Worm (Caenorhabditis elegans) whole organism, young adult: ENCODE measurements around the gene T23E1.3.

Experiments used
- B0035.1 ChIP-seq: sonication (generic microtip); optimal IDR thresholded peaks from 2 replicates; lab custom pipeline; 2016; ENCODE audit warnings: missing genetic modification characterization, mild to moderate bottlenecking, missing compliant biosample characterization, missing genotype, missing genetic modification reagents
- B0261.1 ChIP-seq: sonication (generic microtip); optimal IDR thresholded peaks from 2 replicates; lab custom pipeline; 2016; ENCODE audit warnings: mild to moderate bottlenecking, missing genetic modification characterization, moderate library complexity, missing compliant biosample characterization
- C17E4.6 ChIP-seq: fragments of 200-800 bp; sonication (Bioruptor generic); IDR thresholded peaks from 2 replicates; pipeline ENCODE4 v1.3.6; 2022; ENCODE audit warnings: missing genetic modification reagents, missing genetic modification characterization, missing compliant biosample characterization
- F23B12.7 ChIP-seq: sonication (generic microtip); optimal IDR thresholded peaks from 2 replicates; lab custom pipeline; 2017; ENCODE audit warnings: missing genetic modification characterization, mild to moderate bottlenecking, missing compliant biosample characterization, antibody characterized with exemption, moderate library complexity; ENCODE audit not compliant: insufficient read depth
- F33H1.4 ChIP-seq: fragments of 200-800 bp; sonication (Bioruptor generic); IDR thresholded peaks from 2 replicates; pipeline ENCODE4 v1.3.6; 2022; ENCODE audit warnings: missing genetic modification reagents, missing genetic modification characterization, missing compliant biosample characterization
- F37B4.10 ChIP-seq: fragments of 200-800 bp; sonication (Bioruptor generic); IDR thresholded peaks from 2 replicates; pipeline ENCODE4 v1.3.6; 2022; ENCODE audit warnings: missing genetic modification characterization, missing compliant biosample characterization
- F39B2.1 ChIP-seq: fragments of 200-800 bp; sonication (Bioruptor generic); IDR thresholded peaks from 2 replicates; pipeline ENCODE4 v1.3.6; 2022; ENCODE audit warnings: missing genetic modification reagents, missing genetic modification characterization, missing compliant biosample characterization
- F49E8.2 ChIP-seq: sonication (generic microtip); optimal IDR thresholded peaks from 3 replicates; lab custom pipeline; 2017; ENCODE audit warnings: missing genetic modification characterization, mild to moderate bottlenecking, missing compliant biosample characterization, antibody characterized with exemption, moderate library complexity; ENCODE audit not compliant: insufficient read depth
- F55B11.4 ChIP-seq: sonication (generic microtip); optimal IDR thresholded peaks from 2 replicates; lab custom pipeline; 2016; ENCODE audit warnings: missing compliant biosample characterization, missing genetic modification characterization, borderline replicate concordance; ENCODE audit not compliant: insufficient read depth
- K11D2.4 ChIP-seq: fragments of 200-800 bp; sonication (Bioruptor generic); IDR thresholded peaks from 2 replicates; pipeline ENCODE4 v1.3.6; 2022; ENCODE audit warnings: missing genetic modification reagents, missing genetic modification characterization, missing compliant biosample characterization
- T07F8.4 ChIP-seq: sonication (generic microtip); optimal IDR thresholded peaks from 2 replicates; lab custom pipeline; 2016; ENCODE audit warnings: mild to moderate bottlenecking, missing genetic modification characterization, moderate library complexity, missing compliant biosample characterization
- Y56A3A.18 ChIP-seq: fragments of 200-800 bp; sonication (Bioruptor generic); IDR thresholded peaks from 2 replicates; pipeline ENCODE4 v1.3.6; 2022; ENCODE audit warnings: missing genetic modification reagents, missing genetic modification characterization, missing compliant biosample characterization
- Y67H2A.10 ChIP-seq: fragments of 200-800 bp; sonication (Bioruptor generic); conservative IDR thresholded peaks from 2 replicates; pipeline ENCODE4 v1.3.6; 2022; ENCODE audit warnings: missing genetic modification reagents, missing genetic modification characterization, missing compliant biosample characterization
- Y79H2A.3 ChIP-seq: fragments of 200-800 bp; sonication (Bioruptor generic); conservative IDR thresholded peaks from 2 replicates; pipeline ENCODE4 v1.3.6; 2022; ENCODE audit warnings: missing genetic modification reagents, missing genetic modification characterization, missing compliant biosample characterization
- Y95B8A.8 ChIP-seq: fragments of 200-800 bp; sonication (Bioruptor generic); IDR thresholded peaks from 2 replicates; pipeline ENCODE4 v1.3.6; 2022; ENCODE audit warnings: missing genetic modification reagents, missing genetic modification characterization, missing compliant biosample characterization
- attf-3 ChIP-seq: fragments of 200-800 bp; sonication (Bioruptor generic); conservative IDR thresholded peaks from 2 replicates; pipeline ENCODE4 v1.3.6; 2022; ENCODE audit warnings: missing genetic modification reagents, missing genetic modification characterization, missing compliant biosample characterization
- bed-1 ChIP-seq: fragments of 200-800 bp; sonication (Bioruptor generic); IDR thresholded peaks from 2 replicates; pipeline ENCODE4 v1.3.6; 2022; ENCODE audit warnings: missing genetic modification reagents, missing genetic modification characterization, missing compliant biosample characterization
- ceh-27 ChIP-seq: fragments of 200-800 bp; sonication (Bioruptor generic); optimal IDR thresholded peaks from 2 replicates; lab custom pipeline; 2018; ENCODE audit warnings: mild to moderate bottlenecking, missing genetic modification characterization, moderate library complexity, missing compliant biosample characterization
- ceh-40 ChIP-seq: fragments of 200-800 bp; sonication (Bioruptor generic); IDR thresholded peaks from 2 replicates; pipeline ENCODE4 v1.3.6; 2022; ENCODE audit warnings: missing genetic modification characterization, missing compliant biosample characterization
- ceh-58 ChIP-seq: fragments of 200-800 bp; sonication (Bioruptor generic); IDR thresholded peaks from 2 replicates; pipeline ENCODE4 v1.3.6; 2022; ENCODE audit warnings: missing genetic modification characterization, missing compliant biosample characterization
- chd-7 ChIP-seq: sonication (generic microtip); optimal IDR thresholded peaks from 2 replicates; lab custom pipeline; 2016; ENCODE audit warnings: mild to moderate bottlenecking, missing genetic modification characterization, moderate library complexity, missing compliant biosample characterization
- ekl-4 ChIP-seq: fragments of 200-800 bp; sonication (Bioruptor generic); IDR thresholded peaks from 2 replicates; pipeline ENCODE4 v1.3.6; 2022; ENCODE audit warnings: missing genetic modification reagents, missing genetic modification characterization, missing compliant biosample characterization
- gei-17 ChIP-seq: fragments of 200-800 bp; sonication (Bioruptor generic); optimal IDR thresholded peaks from 2 replicates; lab custom pipeline; 2018; ENCODE audit warnings: mild to moderate bottlenecking, missing genetic modification characterization, missing compliant biosample characterization
- hmg-1.2 ChIP-seq: fragments of 200-800 bp; sonication (Bioruptor generic); IDR thresholded peaks from 2 replicates; pipeline ENCODE4 v1.3.6; 2022; ENCODE audit warnings: missing genetic modification reagents, missing genetic modification characterization, missing compliant biosample characterization
- hmg-20 ChIP-seq: fragments of 200-800 bp; sonication (Bioruptor generic); IDR thresholded peaks from 2 replicates; pipeline ENCODE4 v1.3.6; 2022; ENCODE audit warnings: missing genetic modification reagents, missing genetic modification characterization, missing compliant biosample characterization
- hrde-1 ChIP-seq: sonication (generic microtip); optimal IDR thresholded peaks from 2 replicates; lab custom pipeline; 2016; ENCODE audit warnings: missing genetic modification characterization, mild to moderate bottlenecking, missing compliant biosample characterization, moderate library complexity, missing genotype, missing genetic modification reagents, borderline replicate concordance
- lin-40 ChIP-seq: sonication (generic microtip); optimal IDR thresholded peaks from 2 replicates; lab custom pipeline; 2016; ENCODE audit warnings: missing genetic modification characterization, mild to moderate bottlenecking, missing compliant biosample characterization, missing genotype, missing genetic modification reagents
- madf-10 ChIP-seq: sonication (generic microtip); optimal IDR thresholded peaks from 2 replicates; lab custom pipeline; 2016; ENCODE audit warnings: mild to moderate bottlenecking, missing genetic modification characterization, missing compliant biosample characterization
- mcd-1 ChIP-seq: fragments of 200-800 bp; sonication (Bioruptor generic); IDR thresholded peaks from 2 replicates; pipeline ENCODE4 v1.3.6; 2022; ENCODE audit warnings: missing genetic modification reagents, missing genetic modification characterization, missing compliant biosample characterization
- mes-4 ChIP-seq: sonication (generic microtip); optimal IDR thresholded peaks from 2 replicates; lab custom pipeline; 2016; ENCODE audit warnings: missing genotype, missing genetic modification characterization, missing compliant biosample characterization
- mxl-1 ChIP-seq: sonication (generic microtip); optimal IDR thresholded peaks from 2 replicates; lab custom pipeline; 2016; ENCODE audit warnings: missing genetic modification characterization, missing compliant biosample characterization
- nfya-2 ChIP-seq: fragments of 200-800 bp; sonication (Bioruptor generic); IDR thresholded peaks from 2 replicates; pipeline ENCODE4 v1.3.6; 2022; ENCODE audit warnings: missing genetic modification reagents, missing genetic modification characterization, missing compliant biosample characterization
- nhr-120 ChIP-seq: fragments of 200-800 bp; sonication (Bioruptor generic); IDR thresholded peaks from 2 replicates; pipeline ENCODE4 v1.3.6; 2022; ENCODE audit warnings: missing genetic modification characterization, missing compliant biosample characterization
- nhr-27 ChIP-seq: fragments of 200-800 bp; sonication (Bioruptor generic); optimal IDR thresholded peaks from 2 replicates; lab custom pipeline; 2018; ENCODE audit warnings: mild to moderate bottlenecking, missing genetic modification characterization, moderate library complexity, missing compliant biosample characterization
- pbrm-1 ChIP-seq: fragments of 200-800 bp; sonication (Bioruptor generic); IDR thresholded peaks from 2 replicates; pipeline ENCODE4 v1.3.6; 2022; ENCODE audit warnings: missing genetic modification reagents, missing genetic modification characterization, missing compliant biosample characterization
- sdz-38 ChIP-seq: sonication (generic microtip); optimal IDR thresholded peaks from 2 replicates; lab custom pipeline; 2016; ENCODE audit warnings: missing genotype, missing genetic modification characterization, missing compliant biosample characterization
- somi-1 ChIP-seq: fragments of 200-800 bp; sonication (Bioruptor generic); optimal IDR thresholded peaks from 2 replicates; lab custom pipeline; 2018; ENCODE audit warnings: mild to moderate bottlenecking, missing genetic modification characterization, missing compliant biosample characterization
- tbp1 ChIP-seq: fragments of 200-800 bp; sonication (Bioruptor generic); optimal IDR thresholded peaks from 2 replicates; lab custom pipeline; 2018; ENCODE audit warnings: mild to moderate bottlenecking, missing genetic modification characterization, missing compliant biosample characterization
- tbx-9 ChIP-seq: sonication (generic microtip); optimal IDR thresholded peaks from 2 replicates; lab custom pipeline; 2016; ENCODE audit warnings: borderline replicate concordance, missing genetic modification characterization, inconsistent platforms, missing compliant biosample characterization
- zfh-2 ChIP-seq: fragments of 200-800 bp; sonication (Bioruptor generic); conservative IDR thresholded peaks from 2 replicates; pipeline ENCODE4 v1.3.6; 2022; ENCODE audit warnings: missing genetic modification reagents, missing genetic modification characterization, missing compliant biosample characterization
- ztf-22 ChIP-seq: fragments of 200-800 bp; sonication (Bioruptor generic); optimal IDR thresholded peaks from 2 replicates; lab custom pipeline; 2018; ENCODE audit warnings: mild to moderate bottlenecking, missing genetic modification characterization, moderate library complexity, missing compliant biosample characterization
- ztf-3 ChIP-seq: fragments of 200-800 bp; sonication (Bioruptor generic); optimal IDR thresholded peaks from 2 replicates; lab custom pipeline; 2018; ENCODE audit warnings: mild to moderate bottlenecking, missing genetic modification characterization, missing compliant biosample characterization

Gene T23E1.3

ce11 chrIV:3135000-3135399, 10.7 kb upstream of the T23E1.3 start (continued):
- no peak for TF ChIP-seq Y67H2A.10 (GFP tag; lab: Robert Waterston, UW)
- no peak for TF ChIP-seq F39B2.1
- no peak for TF ChIP-seq ztf-22 (GFP tag; lab: Kevin White, UChicago)
- TF ChIP-seq F55B11.4 (tag; lab: Kevin White, UChicago): no peak
- TF ChIP-seq zfh-2: peak; percentile 90
- TF ChIP-seq mcd-1: peak; percentile 28; the same call in 1 of the 2 replicates
- no peak for TF ChIP-seq B0261.1
- TF ChIP-seq tbx-9 (tag; lab: Kevin White, UChicago): no peak
- TF ChIP-seq nhr-120 (GFP tag; lab: Robert Waterston, UW): no peak
- no peak for TF ChIP-seq ceh-58
- TF ChIP-seq C17E4.6: no peak
- no peak for TF ChIP-seq hrde-1
- no peak for TF ChIP-seq Y79H2A.3
- TF ChIP-seq madf-10: peak; percentile 12
- TF ChIP-seq pbrm-1 (GFP tag; lab: Robert Waterston, UW): peak; percentile 33; the same call in 1 of the 2 replicates
- TF ChIP-seq K11D2.4 (GFP tag; lab: Robert Waterston, UW): no peak
- peak; percentile 26; the same call in 1 of the 2 replicates for TF ChIP-seq hmg-1.2 (GFP tag; lab: Robert Waterston, UW)
- no peak for TF ChIP-seq B0035.1 (tag; lab: Kevin White, UChicago)
- TF ChIP-seq sdz-38: no peak
- TF ChIP-seq nfya-2 (GFP tag; lab: Robert Waterston, UW): no peak
- TF ChIP-seq hmg-20 (GFP tag; lab: Robert Waterston, UW): no peak
- TF ChIP-seq chd-7 (tag; lab: Kevin White, UChicago): peak; percentile 11
- no peak for TF ChIP-seq ceh-40 (GFP tag; lab: Robert Waterston, UW)
- TF ChIP-seq F49E8.2: no peak
- TF ChIP-seq T07F8.4 (tag; lab: Kevin White, UChicago): no peak
- TF ChIP-seq ekl-4 (GFP tag; lab: Robert Waterston, UW): no peak
- no peak for TF ChIP-seq mes-4
- TF ChIP-seq attf-3 (GFP tag; lab: Robert Waterston, UW): no peak
- no peak for TF ChIP-seq mxl-1 (tag; lab: Kevin White, UChicago)
- peak; percentile 9 for TF ChIP-seq somi-1 (GFP tag; lab: Kevin White, UChicago)

ce11 chrIV:3136493-3136892, 9.2 kb upstream of the T23E1.3 start:
- TF ChIP-seq tbp1 (no peak), mcd-1 (peak; percentile 50), ceh-27 (no peak), nhr-120 (GFP tag; lab: Robert Waterston, UW) (no peak), Y56A3A.18 (GFP tag; lab: Robert Waterston, UW) (no peak), F37B4.10 (GFP tag; lab: Robert Waterston, UW) (no peak), somi-1 (GFP tag; lab: Kevin White, UChicago) (no peak), F23B12.7 (tag; lab: Kevin White, UChicago) (no peak), F33H1.4 (peak; percentile 15; the same call in 1 of the 2 replicates), gei-17 (GFP tag; lab: Kevin White, UChicago) (no peak), ztf-3 (GFP tag; lab: Kevin White, UChicago) (no peak), hmg-20 (GFP tag; lab: Robert Waterston, UW) (no peak), lin-40 (tag; lab: Kevin White, UChicago) (no peak), Y95B8A.8 (GFP tag; lab: Robert Waterston, UW) (no peak), nhr-27 (tag; lab: Kevin White, UChicago) (no peak), bed-1 (GFP tag; lab: Robert Waterston, UW) (no peak)
